Fruit fly (Drosophila melanogaster) whole organism, adult: ENCODE results near the gene CG32485.

ENCODE experiments used
- CG12768 ChIP-seq: fragments of 200-800 bp; sonication (Bioruptor generic); optimal IDR thresholded peaks from 2 replicates; lab custom pipeline; 2017; ENCODE audit warnings: missing biosample characterization, missing genetic modification characterization, mild to moderate bottlenecking, moderate library complexity, missing genetic modification reagents
- CG33017 ChIP-seq: fragments of 200-800 bp; sonication (Bioruptor generic); optimal IDR thresholded peaks from 2 replicates; lab custom pipeline; 2018; ENCODE audit warnings: missing biosample characterization, mild to moderate bottlenecking, missing genetic modification characterization, moderate library complexity
- CG7045 ChIP-seq: fragments of 200-800 bp; sonication (Bioruptor generic); optimal IDR thresholded peaks from 2 replicates; lab custom pipeline; 2017; ENCODE audit warnings: missing biosample characterization, mild to moderate bottlenecking, missing genetic modification characterization
- CG7101 ChIP-seq: fragments of 200-800 bp; sonication (Bioruptor generic); optimal IDR thresholded peaks from 2 replicates; lab custom pipeline; 2018; ENCODE audit warnings: missing biosample characterization, mild to moderate bottlenecking, missing genetic modification characterization, moderate library complexity
- Crg-1 ChIP-seq: fragments of 200-800 bp; sonication (Bioruptor generic); optimal IDR thresholded peaks from 2 replicates; lab custom pipeline; 2016; ENCODE audit warnings: missing biosample characterization, missing genetic modification characterization
- bab1 ChIP-seq: fragments of 200-800 bp; sonication (Bioruptor generic); optimal IDR thresholded peaks from 3 replicates; lab custom pipeline; 2019; ENCODE audit warnings: missing biosample characterization, mild to moderate bottlenecking, missing genetic modification characterization, moderate library complexity
- kay ChIP-seq: fragments of 200-800 bp; sonication (Bioruptor generic); peaks from one replicate; lab custom pipeline; 2016; ENCODE audit warnings: missing biosample characterization, missing genetic modification characterization, borderline replicate concordance
- ovo ChIP-seq: fragments of 200-800 bp; sonication (Bioruptor generic); optimal IDR thresholded peaks from 2 replicates; lab custom pipeline; 2016; ENCODE audit warnings: missing biosample characterization, missing genetic modification characterization
- tj ChIP-seq: fragments of 200-800 bp; sonication (Bioruptor generic); optimal IDR thresholded peaks from 3 replicates; lab custom pipeline; 2017; ENCODE audit warnings: missing biosample characterization, mild to moderate bottlenecking, missing genetic modification characterization, moderate library complexity
- toe ChIP-seq: fragments of 200-800 bp; sonication (Bioruptor generic); optimal IDR thresholded peaks from 2 replicates; lab custom pipeline; 2016; ENCODE audit warnings: missing biosample characterization, missing genetic modification characterization

DNA sequence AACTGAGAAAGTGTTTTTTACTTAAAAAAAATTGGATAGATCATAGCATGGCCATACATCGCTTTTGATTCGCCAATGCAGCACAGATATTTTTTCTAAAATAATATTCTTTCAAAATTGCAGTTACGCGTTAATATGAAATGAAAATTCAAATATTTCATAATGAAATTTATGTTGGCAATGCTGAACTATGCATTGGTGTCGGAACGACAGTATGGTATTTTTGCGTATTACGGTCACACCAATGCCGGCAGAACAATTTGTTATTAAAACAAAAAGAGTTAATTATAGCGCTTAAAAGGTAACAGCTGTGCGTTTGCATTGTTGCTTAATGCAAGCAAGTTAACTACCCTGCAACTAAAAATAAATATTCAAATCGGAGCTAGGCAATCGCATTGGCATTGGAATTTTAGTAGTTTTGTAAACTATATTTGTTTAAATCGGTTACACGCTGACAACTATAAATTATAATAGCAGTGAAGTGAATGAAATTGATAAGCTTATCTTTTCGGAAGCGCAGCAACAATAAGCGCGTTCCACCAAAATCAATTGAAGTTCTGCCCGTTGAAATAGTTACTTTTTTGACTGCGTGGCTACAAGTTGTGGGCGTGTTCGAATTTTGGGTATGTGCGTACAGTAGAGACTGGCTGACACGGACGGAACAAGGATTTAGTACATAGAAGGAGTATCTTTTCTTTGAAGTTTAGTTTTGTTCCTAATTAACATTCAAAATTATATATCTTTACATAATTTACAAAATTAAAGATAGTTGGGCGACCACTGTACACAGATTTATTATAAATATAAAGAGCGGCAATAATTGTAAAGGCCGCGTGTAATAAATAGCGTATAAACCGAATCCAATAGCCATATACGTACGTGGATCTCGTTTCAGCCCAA is 7.7 kb upstream of the CG32485 start, which contains the start of gene Prx4:
- TF ChIP-seq toe (GFP tag; lab: Kevin White, UChicago) = no peak
- no peak for TF ChIP-seq tj (GFP tag; lab: Kevin White, UChicago)
- TF ChIP-seq CG33017 (tag; lab: Kevin White, UChicago) = peak; percentile 82
- TF ChIP-seq CG12768 (GFP tag; lab: Kevin White, UChicago) = no peak
- TF ChIP-seq ovo (GFP tag; lab: Kevin White, UChicago) = no peak
- TF ChIP-seq CG7101 (tag; lab: Kevin White, UChicago) = peak; percentile 74
- peak; percentile 77 for TF ChIP-seq bab1 (GFP tag; lab: Kevin White, UChicago)
- peak; percentile 30 for TF ChIP-seq Crg-1
- peak; percentile 68 for TF ChIP-seq kay (GFP tag; lab: Kevin White, UChicago)
- TF ChIP-seq CG7045 (GFP tag; lab: Kevin White, UChicago) = no peak
